Fruit fly (Drosophila melanogaster) ovary, adult (tissue): ENCODE results near the gene smash.

ENCODE experiments used
- CG17801 ChIP-seq: fragments of 200-800 bp; optimal IDR thresholded peaks from 2 replicates; lab custom pipeline; 2019; ENCODE audit warnings: missing biosample characterization, mild to moderate bottlenecking, missing genetic modification characterization, moderate library complexity; ENCODE audit not compliant: partially characterized antibody

smash gene

dm6 chr3R:4745544-4745943, 86.2 kb downstream of the smash start:
- no peak for TF ChIP-seq CG17801 (GFP tag; lab: Kevin White, UChicago)

DNA sequence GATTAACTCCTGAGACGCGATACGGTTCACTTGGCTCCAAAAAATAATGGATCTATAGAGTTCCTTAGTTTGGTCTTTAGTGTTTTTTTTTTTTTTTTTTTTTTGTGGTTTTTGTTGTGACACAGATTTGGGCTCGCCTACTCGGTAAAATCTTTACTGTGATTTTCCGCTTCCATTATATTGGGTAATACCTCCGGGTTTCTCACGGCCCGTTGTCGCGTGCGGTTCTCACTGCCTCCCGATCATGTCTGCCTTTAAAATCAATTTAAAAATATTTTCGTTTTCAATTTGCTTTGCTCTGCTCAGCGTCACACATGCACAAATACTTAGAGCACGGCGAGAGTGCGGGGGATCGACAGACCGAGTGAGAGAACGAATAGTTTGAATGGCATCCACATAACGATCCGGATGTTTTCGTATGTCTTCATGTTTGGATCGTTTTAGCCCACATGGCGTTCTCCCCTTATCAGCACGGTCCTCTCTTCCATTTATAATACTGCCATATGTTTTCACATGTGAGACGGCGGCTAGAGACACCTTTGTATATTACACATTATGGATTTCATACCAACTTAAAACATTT, 86.9 kb downstream of the smash start:
- TF ChIP-seq CG17801 (GFP tag; lab: Kevin White, UChicago): no peak

DNA sequence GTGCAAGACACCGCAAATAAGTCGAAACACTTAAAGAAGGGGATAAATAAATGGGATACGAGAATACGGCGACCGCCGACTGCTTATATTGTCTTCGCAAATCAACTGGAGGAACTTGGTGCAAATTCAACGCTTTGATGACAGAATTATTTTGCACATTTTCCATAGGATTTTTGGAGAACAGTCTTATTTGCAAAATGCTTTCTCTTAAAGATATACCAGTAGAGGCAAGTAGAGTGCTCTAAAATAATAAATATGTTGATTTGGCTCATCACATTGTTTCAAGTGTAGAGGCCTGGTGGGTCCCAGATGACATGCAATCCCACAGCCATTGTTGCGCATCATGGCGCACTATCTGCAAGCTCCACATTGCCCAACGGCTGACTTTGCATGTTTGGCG, 87.9 kb downstream of the smash start:
- no peak for TF ChIP-seq CG17801 (GFP tag; lab: Kevin White, UChicago)

DNA sequence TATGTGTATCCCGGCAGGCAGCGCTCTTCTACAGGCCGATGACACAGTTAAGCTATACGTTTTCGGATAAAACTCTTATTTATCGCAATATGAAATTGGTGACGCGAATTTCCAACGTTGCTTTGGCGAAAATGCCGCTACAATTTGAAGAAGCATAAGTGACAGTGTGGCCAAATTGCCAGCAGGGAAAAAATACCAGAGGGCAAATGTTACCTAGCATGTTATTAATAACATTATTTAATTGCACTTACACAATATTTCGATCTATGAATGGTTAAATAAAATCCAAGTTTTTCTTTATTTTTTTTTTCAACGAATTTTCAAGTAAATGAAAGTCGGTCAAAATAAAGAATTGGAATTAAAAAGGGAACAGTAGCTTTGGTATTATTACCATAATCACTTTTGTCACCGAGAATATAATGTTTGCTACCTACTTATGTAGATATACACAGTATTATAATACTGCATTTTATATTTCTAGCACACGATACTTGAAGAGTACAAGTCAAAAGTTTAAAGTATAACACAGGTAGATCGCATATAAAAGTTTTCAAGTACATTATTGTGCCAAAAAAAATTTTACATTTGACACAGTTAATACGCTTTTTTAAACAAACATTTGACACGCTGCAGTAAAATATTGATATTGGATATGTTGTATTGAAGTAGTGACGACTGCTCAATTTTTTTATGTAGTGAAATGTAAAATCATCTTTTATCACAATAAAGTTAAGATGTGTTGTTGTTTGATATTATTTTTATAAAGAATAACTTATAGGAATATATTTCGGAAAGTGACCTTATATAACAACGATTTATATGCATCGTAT, 89.7 kb downstream of the smash start, which contains the start of gene tacc:
TSS of gene tacc (minus strand) at position 169 of the 830 bp plus-strand sequence.
- no peak for TF ChIP-seq CG17801 (GFP tag; lab: Kevin White, UChicago)

DNA sequence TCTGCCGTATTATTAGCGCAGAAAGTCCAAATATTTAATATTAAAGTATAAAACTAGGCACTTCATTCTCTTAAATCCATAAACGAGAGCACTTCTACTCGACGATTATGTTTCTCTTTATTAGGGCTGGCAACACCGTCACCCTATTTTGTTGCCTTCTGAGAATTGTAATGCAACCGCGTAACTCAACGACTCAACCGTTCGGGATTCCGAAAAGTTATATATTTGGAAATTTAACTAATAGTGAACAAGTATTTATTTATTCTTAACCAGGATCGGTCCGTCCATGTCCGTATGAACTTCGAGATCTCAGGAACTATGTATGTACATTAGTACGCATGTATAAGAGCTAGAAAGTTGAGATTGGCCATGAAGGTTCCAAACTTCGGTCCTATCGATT, 90.4 kb downstream of the smash start, which contains the start of gene atms:
TSS of gene atms (plus strand) at position 301 of the 400 bp plus-strand sequence.
- TF ChIP-seq CG17801 (GFP tag; lab: Kevin White, UChicago): no peak

- no peak for TF ChIP-seq CG17801 (GFP tag; lab: Kevin White, UChicago)
Measured at dm6 chr3R:4761372-4761771, 102.0 kb downstream of the smash start.
